Worm (Caenorhabditis elegans): ENCODE data around the gene ech-3.

ech-3 gene

ce11 chrV:8024752-8025151 lies 2.7 kb downstream of the ech-3 start, which contains the start of gene F43H9.3:
Gene F43H9.3 (minus strand): TSS chrV:8024940.
- TF ChIP-seq hnd-1 (tag; optimal IDR thresholded peaks at IDR 0.05) (no peak), hmg-4 (GFP tag; optimal IDR thresholded peaks at IDR 0.05) (no peak), ceh-36 (tag; optimal IDR thresholded peaks at IDR 0.05) (no peak), scrt-1 (GFP tag; IDR thresholded peaks at IDR 0.05) (no peak), tbx-37 (GFP tag; conservative IDR thresholded peaks at IDR 0.05) (no peak), tbx-11 (GFP tag; IDR thresholded peaks at IDR 0.05) (no peak), tra-4 (tag; optimal IDR thresholded peaks at IDR 0.05) (no peak), ceh-13 (GFP tag; optimal IDR thresholded peaks at IDR 0.05) (no peak), F13C5.2 (tag; optimal IDR thresholded peaks at IDR 0.05) (no peak), ama-1 (optimal IDR thresholded peaks at IDR 0.05) (no peak), hmbx-1 (tag; optimal IDR thresholded peaks at IDR 0.05) (no peak), flt-1 (GFP tag; IDR thresholded peaks at IDR 0.05) (no peak), aly-1 (tag; optimal IDR thresholded peaks at IDR 0.05) (no peak), sea-1 (GFP tag; conservative IDR thresholded peaks at IDR 0.05) (no peak), pes-1 (GFP tag; IDR thresholded peaks at IDR 0.05) (no peak), B0310.2 (tag; optimal IDR thresholded peaks at IDR 0.05) (no peak)

ce11 chrV:8025259-8025658 lies 3.2 kb downstream of the ech-3 start:
- TF ChIP-seq scrt-1 (GFP tag; IDR thresholded peaks at IDR 0.05) (no peak), ama-1 (optimal IDR thresholded peaks at IDR 0.05) (no peak), ceh-36 (tag; optimal IDR thresholded peaks at IDR 0.05) (no peak), tbx-37 (GFP tag; conservative IDR thresholded peaks at IDR 0.05) (no peak)

ce11 chrV:8026343-8026742 lies 4.3 kb downstream of the ech-3 start, which contains the start of gene F43H9.4:
Gene F43H9.4 (plus strand): TSS chrV:8026708.
- no peak for TF ChIP-seq hmbx-1 (tag; optimal IDR thresholded peaks at IDR 0.05)
- TF ChIP-seq hnd-1 (tag; optimal IDR thresholded peaks at IDR 0.05) = no peak
- TF ChIP-seq B0310.2 (tag; optimal IDR thresholded peaks at IDR 0.05) = no peak
- TF ChIP-seq scrt-1 (GFP tag; IDR thresholded peaks at IDR 0.05) = no peak
- TF ChIP-seq tra-4 (tag; optimal IDR thresholded peaks at IDR 0.05) = no peak
- TF ChIP-seq ets-7 (tag; optimal IDR thresholded peaks at IDR 0.05) = no peak
- no peak for TF ChIP-seq flt-1 (GFP tag; IDR thresholded peaks at IDR 0.05)
- no peak for TF ChIP-seq pes-1 (GFP tag; IDR thresholded peaks at IDR 0.05)
- no peak for TF ChIP-seq ceh-36 (tag; optimal IDR thresholded peaks at IDR 0.05)
- no peak for TF ChIP-seq aly-1 (tag; optimal IDR thresholded peaks at IDR 0.05)

ce11 chrV:8027429-8028142 lies 5.6 kb downstream of the ech-3 start:
- no peak for TF ChIP-seq hmg-4 (GFP tag; optimal IDR thresholded peaks at IDR 0.05)

- TF ChIP-seq tbx-37 (GFP tag; conservative IDR thresholded peaks at IDR 0.05) (no peak), hmbx-1 (tag; optimal IDR thresholded peaks at IDR 0.05) (no peak), scrt-1 (GFP tag; IDR thresholded peaks at IDR 0.05) (no peak)
These were observed 6.9 kb downstream of the ech-3 start, which contains the start of gene oma-2 for ce11 chrV:8028825-8029489. Gene oma-2 (plus strand): TSS chrV:8029439.

ce11 chrV:8031121-8031520 lies 9.1 kb downstream of the ech-3 start, which contains the start of gene vars-1:
Gene vars-1 (plus strand): TSS chrV:8031411.
- TF ChIP-seq ceh-13 (GFP tag; optimal IDR thresholded peaks at IDR 0.05) (no peak), hmbx-1 (tag; optimal IDR thresholded peaks at IDR 0.05) (no peak), sea-1 (GFP tag; conservative IDR thresholded peaks at IDR 0.05) (no peak), tbx-37 (GFP tag; conservative IDR thresholded peaks at IDR 0.05) (no peak), tra-4 (tag; optimal IDR thresholded peaks at IDR 0.05) (no peak), ceh-36 (tag; optimal IDR thresholded peaks at IDR 0.05) (no peak), aly-1 (tag; optimal IDR thresholded peaks at IDR 0.05) (no peak), ama-1 (optimal IDR thresholded peaks at IDR 0.05) (no peak), ets-7 (tag; optimal IDR thresholded peaks at IDR 0.05) (no peak), scrt-1 (GFP tag; IDR thresholded peaks at IDR 0.05) (no peak), tbx-11 (GFP tag; IDR thresholded peaks at IDR 0.05) (no peak)

ce11 chrV:8034811-8035210 lies 12.8 kb downstream of the ech-3 start, which contains the start of gene algn-12:
Gene algn-12 (plus strand): TSS chrV:8035111.
- no peak for TF ChIP-seq tbx-11 (GFP tag; IDR thresholded peaks at IDR 0.05)
- no peak for TF ChIP-seq hmbx-1 (tag; optimal IDR thresholded peaks at IDR 0.05)
- no peak for TF ChIP-seq pes-1 (GFP tag; IDR thresholded peaks at IDR 0.05)
- TF ChIP-seq aly-1 (tag; optimal IDR thresholded peaks at IDR 0.05) = no peak
- TF ChIP-seq ets-7 (tag; optimal IDR thresholded peaks at IDR 0.05) = no peak
- TF ChIP-seq ceh-36 (tag; optimal IDR thresholded peaks at IDR 0.05) = no peak
- TF ChIP-seq ceh-13 (GFP tag; optimal IDR thresholded peaks at IDR 0.05) = no peak
- TF ChIP-seq B0310.2 (tag; optimal IDR thresholded peaks at IDR 0.05) = no peak
- TF ChIP-seq tra-4 (tag; optimal IDR thresholded peaks at IDR 0.05) = no peak
- TF ChIP-seq sea-1 (GFP tag; conservative IDR thresholded peaks at IDR 0.05) = no peak
- no peak for TF ChIP-seq F13C5.2 (tag; optimal IDR thresholded peaks at IDR 0.05)
- no peak for TF ChIP-seq scrt-1 (GFP tag; IDR thresholded peaks at IDR 0.05)
- no peak for TF ChIP-seq flt-1 (GFP tag; IDR thresholded peaks at IDR 0.05)
- no peak for TF ChIP-seq ama-1 (optimal IDR thresholded peaks at IDR 0.05)
- TF ChIP-seq tbx-37 (GFP tag; conservative IDR thresholded peaks at IDR 0.05) = no peak
- no peak for TF ChIP-seq hnd-1 (tag; optimal IDR thresholded peaks at IDR 0.05)
- no peak for TF ChIP-seq hmg-4 (GFP tag; optimal IDR thresholded peaks at IDR 0.05)

- no peak for TF ChIP-seq ama-1 (optimal IDR thresholded peaks at IDR 0.05)
- no peak for TF ChIP-seq hmg-4 (GFP tag; optimal IDR thresholded peaks at IDR 0.05)
- no peak for TF ChIP-seq hmbx-1 (tag; optimal IDR thresholded peaks at IDR 0.05)
- no peak for TF ChIP-seq ceh-36 (tag; optimal IDR thresholded peaks at IDR 0.05)
- no peak for TF ChIP-seq hnd-1 (tag; optimal IDR thresholded peaks at IDR 0.05)
- TF ChIP-seq tbx-37 (GFP tag; conservative IDR thresholded peaks at IDR 0.05) = no peak
- no peak for TF ChIP-seq ets-7 (tag; optimal IDR thresholded peaks at IDR 0.05)
- TF ChIP-seq aly-1 (tag; optimal IDR thresholded peaks at IDR 0.05) = no peak
These were observed 13.9 kb downstream of the ech-3 start, which contains the start of gene ZC513.14 for ce11 chrV:8035947-8036346. Gene ZC513.14 (minus strand): TSS chrV:8036047.
